Fruit fly (Drosophila melanogaster) whole organism, adult: ENCODE measurements around the gene CG12009.

ENCODE experiments used
- CG12768 ChIP-seq: fragments of 200-800 bp; sonication (Bioruptor generic); optimal IDR thresholded peaks from 2 replicates; lab custom pipeline; 2017; ENCODE audit warnings: missing biosample characterization, missing genetic modification characterization, mild to moderate bottlenecking, moderate library complexity, missing genetic modification reagents
- CG1620 ChIP-seq: fragments of 200-800 bp; sonication (Bioruptor generic); optimal IDR thresholded peaks from 2 replicates; lab custom pipeline; 2016; ENCODE audit warnings: missing biosample characterization, missing genetic modification characterization
- CG5204 ChIP-seq: fragments of 200-800 bp; sonication (Bioruptor generic); optimal IDR thresholded peaks from 2 replicates; lab custom pipeline; 2016; ENCODE audit warnings: missing biosample characterization, missing genetic modification characterization
- CG7045 ChIP-seq: fragments of 200-800 bp; sonication (Bioruptor generic); optimal IDR thresholded peaks from 2 replicates; lab custom pipeline; 2017; ENCODE audit warnings: missing biosample characterization, mild to moderate bottlenecking, missing genetic modification characterization
- CG7101 ChIP-seq: fragments of 200-800 bp; sonication (Bioruptor generic); optimal IDR thresholded peaks from 2 replicates; lab custom pipeline; 2018; ENCODE audit warnings: missing biosample characterization, mild to moderate bottlenecking, missing genetic modification characterization, moderate library complexity
- Hr96 ChIP-seq: fragments of 200-800 bp; sonication (Bioruptor generic); optimal IDR thresholded peaks from 2 replicates; lab custom pipeline; 2016; ENCODE audit warnings: missing biosample characterization, missing genetic modification characterization
- cic ChIP-seq: fragments of 200-800 bp; sonication (Bioruptor generic); optimal IDR thresholded peaks from 2 replicates; lab custom pipeline; 2017; ENCODE audit warnings: missing biosample characterization, mild to moderate bottlenecking, missing genetic modification characterization, moderate library complexity
- kay ChIP-seq: fragments of 200-800 bp; sonication (Bioruptor generic); peaks from one replicate; lab custom pipeline; 2016; ENCODE audit warnings: missing biosample characterization, missing genetic modification characterization, borderline replicate concordance
- ovo ChIP-seq: fragments of 200-800 bp; sonication (Bioruptor generic); optimal IDR thresholded peaks from 2 replicates; lab custom pipeline; 2016; ENCODE audit warnings: missing biosample characterization, missing genetic modification characterization
- toe ChIP-seq: fragments of 200-800 bp; sonication (Bioruptor generic); optimal IDR thresholded peaks from 2 replicates; lab custom pipeline; 2016; ENCODE audit warnings: missing biosample characterization, missing genetic modification characterization

dm6 chr3L:3283264-3283663 is 8.0 kb upstream of the CG12009 start:
- TF ChIP-seq ovo (GFP tag; lab: Kevin White, UChicago) = no peak
- no peak for TF ChIP-seq cic (GFP tag; lab: Kevin White, UChicago)
- TF ChIP-seq Hr96 = no peak
- no peak for TF ChIP-seq CG1620 (GFP tag; lab: Kevin White, UChicago)
- TF ChIP-seq CG5204 = no peak
- no peak for TF ChIP-seq toe (GFP tag; lab: Kevin White, UChicago)
- no peak for TF ChIP-seq kay (GFP tag; lab: Kevin White, UChicago)
- TF ChIP-seq CG7101 (tag; lab: Kevin White, UChicago) = no peak
- TF ChIP-seq CG12768 = no peak
- no peak for TF ChIP-seq CG7045 (GFP tag; lab: Kevin White, UChicago)
